Fruit fly (Drosophila melanogaster) whole organism, embryonic: ENCODE measurements around the gene CG14221.
A peak's percentile ranks its signal among the peaks of the same experiment; 100 is the strongest.

ENCODE experiments used
- ATbp ChIP-seq: fragments of 200-800 bp; sonication (Bioruptor generic); optimal IDR thresholded peaks from 2 replicates; lab custom pipeline; 2017; ENCODE audit warnings: missing biosample characterization, mild to moderate bottlenecking, missing genetic modification characterization, missing genetic modification reagents
- Atf6 ChIP-seq: fragments of 200-800 bp; sonication (Bioruptor generic); IDR thresholded peaks from 2 replicates; pipeline ENCODE4 v1.3.6; 2022; ENCODE audit warnings: missing biosample characterization, missing genetic modification characterization
- Bgb ChIP-seq: fragments of 200-800 bp; sonication (Bioruptor generic); IDR thresholded peaks from 2 replicates; pipeline ENCODE4 v1.3.6; 2022; ENCODE audit warnings: missing biosample characterization, missing genetic modification characterization; ENCODE audit not compliant: partially characterized antibody
- Blimp-1 ChIP-seq: fragments of 200-800 bp; sonication (Bioruptor generic); optimal IDR thresholded peaks from 3 replicates; lab custom pipeline; 2018; ENCODE audit warnings: missing biosample characterization, missing genetic modification characterization, mild to moderate bottlenecking, moderate library complexity, missing genetic modification reagents
- CG10543 ChIP-seq: fragments of 200-800 bp; sonication (Bioruptor generic); optimal IDR thresholded peaks from 3 replicates; lab custom pipeline; 2017; ENCODE audit warnings: missing biosample characterization, mild to moderate bottlenecking, missing genetic modification characterization, moderate library complexity
- CG11695 ChIP-seq: fragments of 200-800 bp; sonication (Bioruptor generic); IDR thresholded peaks from 3 replicates; pipeline ENCODE4 v1.3.6; 2022; ENCODE audit warnings: missing biosample characterization, missing genetic modification characterization
- CG14860 ChIP-seq: fragments of 200-800 bp; sonication (Bioruptor generic); IDR thresholded peaks from 3 replicates; pipeline ENCODE4 v1.3.6; 2022; ENCODE audit warnings: missing biosample characterization, missing genetic modification characterization; ENCODE audit not compliant: partially characterized antibody
- CG1529 ChIP-seq: fragments of 200-800 bp; sonication (Bioruptor generic); optimal IDR thresholded peaks from 3 replicates; lab custom pipeline; 2018; ENCODE audit warnings: missing biosample characterization, missing genetic modification characterization
- CG1603 ChIP-seq: fragments of 200-800 bp; sonication (Bioruptor generic); optimal IDR thresholded peaks from 2 replicates; lab custom pipeline; 2019; ENCODE audit warnings: missing biosample characterization, mild to moderate bottlenecking, missing genetic modification characterization, moderate library complexity
- CG1647 ChIP-seq: fragments of 200-800 bp; sonication (Bioruptor generic); optimal IDR thresholded peaks from 3 replicates; lab custom pipeline; 2016; ENCODE audit warnings: missing biosample characterization, missing genetic modification characterization
- CG17361 ChIP-seq: fragments of 200-800 bp; sonication (Bioruptor generic); IDR thresholded peaks from 3 replicates; pipeline ENCODE4 v1.3.6; 2022; ENCODE audit warnings: missing biosample characterization, missing genetic modification characterization
- CG17568 ChIP-seq: fragments of 200-800 bp; sonication (Bioruptor generic); optimal IDR thresholded peaks from 2 replicates; lab custom pipeline; 2018; ENCODE audit warnings: missing biosample characterization, mild to moderate bottlenecking, missing genetic modification characterization, moderate library complexity
- CG18476 ChIP-seq: fragments of 200-800 bp; sonication (Bioruptor generic); optimal IDR thresholded peaks from 2 replicates; lab custom pipeline; 2016; ENCODE audit warnings: missing biosample characterization, mild to moderate bottlenecking, missing genetic modification characterization
- CG18599 ChIP-seq: fragments of 200-800 bp; sonication (Bioruptor generic); optimal IDR thresholded peaks from 3 replicates; lab custom pipeline; 2017; ENCODE audit warnings: missing biosample characterization, missing genetic modification characterization, mild to moderate bottlenecking, moderate library complexity, missing genetic modification reagents
- CG31224 ChIP-seq: fragments of 200-800 bp; sonication (Bioruptor generic); IDR thresholded peaks from 2 replicates; pipeline ENCODE4 v1.3.6; 2022; ENCODE audit warnings: missing biosample characterization, missing genetic modification characterization
- CG34376 ChIP-seq: fragments of 200-800 bp; sonication (Bioruptor generic); optimal IDR thresholded peaks from 2 replicates; lab custom pipeline; 2018; ENCODE audit warnings: missing biosample characterization, mild to moderate bottlenecking, missing genetic modification characterization
- CG6175 ChIP-seq: fragments of 200-800 bp; sonication (Bioruptor generic); IDR thresholded peaks from 3 replicates; pipeline ENCODE4 v1.3.6; 2022; ENCODE audit warnings: missing biosample characterization, missing genetic modification characterization
- CG6854 ChIP-seq: fragments of 200-800 bp; sonication (Bioruptor generic); optimal IDR thresholded peaks from 3 replicates; lab custom pipeline; 2017; ENCODE audit warnings: missing biosample characterization, mild to moderate bottlenecking, missing genetic modification characterization
- CG7786 ChIP-seq: fragments of 200-800 bp; sonication (Bioruptor generic); optimal IDR thresholded peaks from 2 replicates; lab custom pipeline; 2016; ENCODE audit warnings: missing biosample characterization, missing genetic modification characterization
- CG8924 ChIP-seq: fragments of 200-800 bp; optimal IDR thresholded peaks from 3 replicates; lab custom pipeline; 2019; ENCODE audit warnings: missing biosample characterization, mild to moderate bottlenecking, missing genetic modification characterization, moderate library complexity
- Dad ChIP-seq: fragments of 200-800 bp; sonication (Bioruptor generic); optimal IDR thresholded peaks from 3 replicates; lab custom pipeline; 2016; ENCODE audit warnings: missing biosample characterization, missing genetic modification characterization
- Dfd ChIP-seq, 2 experiments: fragments of >200 bp; optimal IDR thresholded peaks; 2 replicates each; lab custom pipeline; 2017; ENCODE audit warnings: missing biosample characterization in 2 of 2, missing genetic modification characterization in 2 of 2
- Dref ChIP-seq: fragments of 200-800 bp; sonication (Bioruptor generic); IDR thresholded peaks from 2 replicates; pipeline ENCODE4 v1.3.6; 2022; ENCODE audit warnings: missing biosample characterization, missing genetic modification characterization
- Fer1 ChIP-seq: fragments of 200-800 bp; sonication (Bioruptor generic); optimal IDR thresholded peaks from 2 replicates; lab custom pipeline; 2017; ENCODE audit warnings: missing biosample characterization, mild to moderate bottlenecking, missing genetic modification characterization
- HLHmδ ChIP-seq: fragments of 200-800 bp; sonication (Bioruptor generic); optimal IDR thresholded peaks from 2 replicates; lab custom pipeline; 2018; ENCODE audit warnings: missing biosample characterization, mild to moderate bottlenecking, missing genetic modification characterization, moderate library complexity
- Hey ChIP-seq: fragments of 200-800 bp; sonication (Bioruptor generic); optimal IDR thresholded peaks from 3 replicates; lab custom pipeline; 2018; ENCODE audit warnings: missing biosample characterization, mild to moderate bottlenecking, missing genetic modification characterization
- Rfx ChIP-seq: fragments of 200-800 bp; sonication (Bioruptor generic); IDR thresholded peaks from 2 replicates; pipeline ENCODE4 v1.3.6; 2022; ENCODE audit warnings: missing biosample characterization, missing genetic modification characterization
- bbx ChIP-seq: fragments of 200-800 bp; sonication (Bioruptor generic); IDR thresholded peaks from 2 replicates; pipeline ENCODE4 v1.3.6; 2022; ENCODE audit warnings: missing biosample characterization, missing genetic modification characterization; ENCODE audit not compliant: partially characterized antibody
- bigmax ChIP-seq: fragments of 200-800 bp; sonication (Bioruptor generic); optimal IDR thresholded peaks from 2 replicates; lab custom pipeline; 2018; ENCODE audit warnings: missing biosample characterization, mild to moderate bottlenecking, missing genetic modification characterization
- cg ChIP-seq: fragments of 200-800 bp; sonication (Bioruptor generic); optimal IDR thresholded peaks from 3 replicates; lab custom pipeline; 2019; ENCODE audit warnings: missing biosample characterization, mild to moderate bottlenecking, missing genetic modification characterization, moderate library complexity
- crol ChIP-seq: fragments of 200-800 bp; sonication (Bioruptor generic); IDR thresholded peaks from 2 replicates; pipeline ENCODE4 v1.3.6; 2022; ENCODE audit warnings: missing biosample characterization, missing genetic modification characterization
- dan ChIP-seq: fragments of 200-800 bp; sonication (Bioruptor generic); IDR thresholded peaks from 2 replicates; pipeline ENCODE4 v1.3.6; 2022; ENCODE audit warnings: missing biosample characterization, missing genetic modification characterization
- danr ChIP-seq: fragments of 200-800 bp; sonication (Bioruptor generic); IDR thresholded peaks from 2 replicates; pipeline ENCODE4 v1.3.6; 2022; ENCODE audit warnings: missing biosample characterization, missing genetic modification characterization
- dmrt99B ChIP-seq: fragments of 200-800 bp; sonication (Bioruptor generic); optimal IDR thresholded peaks from 2 replicates; lab custom pipeline; 2018; ENCODE audit warnings: missing biosample characterization, mild to moderate bottlenecking, missing genetic modification characterization, moderate library complexity
- dysf ChIP-seq: fragments of 200-800 bp; sonication (Bioruptor generic); IDR thresholded peaks from 3 replicates; pipeline ENCODE4 v1.3.6; 2022; ENCODE audit warnings: missing biosample characterization, missing genetic modification characterization
- ewg ChIP-seq: fragments of 200-800 bp; sonication (Bioruptor generic); optimal IDR thresholded peaks from 3 replicates; lab custom pipeline; 2017; ENCODE audit warnings: mild to moderate bottlenecking, missing biosample characterization, missing genetic modification reagents, missing genetic modification characterization
- exex ChIP-seq: fragments of 200-800 bp; sonication (Bioruptor generic); optimal IDR thresholded peaks from 4 replicates; lab custom pipeline; 2018; ENCODE audit warnings: missing biosample characterization, mild to moderate bottlenecking, missing genetic modification characterization, moderate library complexity
- fu2 ChIP-seq: fragments of 200-800 bp; sonication (Bioruptor generic); optimal IDR thresholded peaks from 2 replicates; lab custom pipeline; 2016; ENCODE audit warnings: missing biosample characterization, missing genetic modification characterization
- her ChIP-seq: fragments of 200-800 bp; sonication (Bioruptor generic); optimal IDR thresholded peaks from 2 replicates; lab custom pipeline; 2016; ENCODE audit warnings: missing biosample characterization, missing genetic modification characterization
- jumu ChIP-seq: fragments of 200-800 bp; sonication (Bioruptor generic); optimal IDR thresholded peaks from 3 replicates; lab custom pipeline; 2016; ENCODE audit warnings: missing biosample characterization, missing genetic modification characterization
- lov ChIP-seq, 2 experiments: fragments of 200-800 bp in 1 of 2; fragments of >200 bp in 1 of 2; sonication (Bioruptor generic) in 1 of 2; IDR thresholded peaks in 1 of 2; optimal IDR thresholded peaks in 1 of 2; 2 replicates in 1 of 2; 3 replicates in 1 of 2; pipeline versions ENCODE4 v1.3.6 to Lab custom; 2017 to 2022; ENCODE audit warnings: missing biosample characterization in 1 of 2, missing genetic modification characterization in 1 of 2
- pfk ChIP-seq: fragments of 200-800 bp; sonication (Bioruptor generic); optimal IDR thresholded peaks from 2 replicates; lab custom pipeline; 2018; ENCODE audit warnings: missing biosample characterization, mild to moderate bottlenecking, missing genetic modification characterization, moderate library complexity
- pros ChIP-seq: fragments of 200-800 bp; sonication (Bioruptor generic); optimal IDR thresholded peaks from 3 replicates; lab custom pipeline; 2019; ENCODE audit warnings: missing biosample characterization, mild to moderate bottlenecking, missing genetic modification characterization, moderate library complexity
- psq ChIP-seq: fragments of 200-800 bp; sonication (Bioruptor generic); optimal IDR thresholded peaks from 2 replicates; lab custom pipeline; 2017; ENCODE audit warnings: missing biosample characterization, missing genetic modification characterization
- ranshi ChIP-seq: fragments of 200-800 bp; sonication (Bioruptor generic); IDR thresholded peaks from 2 replicates; pipeline ENCODE4 v1.3.6; 2022; ENCODE audit warnings: missing biosample characterization, missing genetic modification characterization
- sens ChIP-seq: fragments of 200-800 bp; sonication (Bioruptor generic); peaks from one replicate; lab custom pipeline; 2016; ENCODE audit warnings: missing biosample characterization, missing genetic modification characterization
- seq ChIP-seq: fragments of 200-800 bp; sonication (Bioruptor generic); IDR thresholded peaks from 2 replicates; pipeline ENCODE4 v1.3.6; 2022; ENCODE audit warnings: missing biosample characterization, missing genetic modification characterization
- sug ChIP-seq: fragments of 200-800 bp; optimal IDR thresholded peaks from 2 replicates; lab custom pipeline; 2019; ENCODE audit warnings: missing biosample characterization, mild to moderate bottlenecking, missing genetic modification characterization, moderate library complexity
- tgo ChIP-seq: fragments of 200-800 bp; sonication (Bioruptor generic); IDR thresholded peaks from 3 replicates; pipeline ENCODE4 v1.3.6; 2022; ENCODE audit warnings: missing biosample characterization, missing genetic modification characterization
- twi ChIP-seq: fragments of 200-800 bp; optimal IDR thresholded peaks from 2 replicates; lab custom pipeline; 2019; ENCODE audit warnings: missing biosample characterization, mild to moderate bottlenecking, missing genetic modification characterization, moderate library complexity
- vfl ChIP-seq: fragments of 200-800 bp; sonication (Bioruptor generic); optimal IDR thresholded peaks from 2 replicates; lab custom pipeline; 2016; ENCODE audit warnings: missing biosample characterization, missing genetic modification characterization

The CG14221 gene

DNA sequence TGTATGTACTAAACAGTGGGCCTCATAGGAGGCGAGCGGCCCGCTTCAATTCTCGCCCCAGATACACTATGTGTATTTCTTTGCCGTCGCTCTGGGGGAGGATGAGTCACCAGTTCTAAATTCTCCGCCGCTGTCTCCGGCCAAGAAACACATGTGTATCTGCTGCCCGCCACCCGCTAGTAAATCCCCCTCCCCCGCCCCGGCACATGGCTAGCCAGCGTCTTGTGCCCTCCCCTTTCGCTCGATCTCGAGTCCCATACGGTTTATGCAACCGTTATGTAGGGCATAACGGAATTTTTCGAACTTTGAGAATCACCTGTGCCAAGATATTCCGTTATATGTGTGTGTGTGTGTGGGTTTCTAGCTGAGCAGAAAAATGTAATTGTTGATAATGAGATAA is 15.1 kb downstream of the CG14221 start (continued):
- TF ChIP-seq CG7786 (GFP tag; lab: Kevin White, UChicago), result no peak
- no peak for TF ChIP-seq danr (GFP tag; lab: Robert Waterston, UW)
- no peak for TF ChIP-seq her (GFP tag; lab: Kevin White, UChicago)
- no peak for TF ChIP-seq Blimp-1 (GFP tag; lab: Kevin White, UChicago)
- peak; percentile 68 for TF ChIP-seq sug (tag; lab: Kevin White, UChicago)
- no peak for TF ChIP-seq bigmax (GFP tag; lab: Kevin White, UChicago)
- TF ChIP-seq dysf (GFP tag; lab: Robert Waterston, UW), result no peak
- no peak for TF ChIP-seq ATbp
- TF ChIP-seq HLHmδ, result no peak
- 0 out of 2 replicates have a peak, but pooled peaks have one; percentile 49 for TF ChIP-seq Rfx (GFP tag; lab: Robert Waterston, UW)
- peak; percentile 32 for TF ChIP-seq exex
- no peak for TF ChIP-seq CG1603 (tag; lab: Kevin White, UChicago)
- TF ChIP-seq CG6175 (GFP tag; lab: Robert Waterston, UW), result peak; percentile 51; the same call in 2 of the 3 replicates
- no peak for TF ChIP-seq Dad (GFP tag; lab: Kevin White, UChicago)
- TF ChIP-seq dan (GFP tag; lab: Robert Waterston, UW), result no peak
- TF ChIP-seq sens (GFP tag; lab: Kevin White, UChicago), result no peak
- TF ChIP-seq Dref (GFP tag; lab: Robert Waterston, UW), result 0 out of 2 replicates have a peak, but pooled peaks have one; percentile 15
- TF ChIP-seq seq (GFP tag; lab: Robert Waterston, UW), result no peak
- TF ChIP-seq Bgb (GFP tag; lab: Robert Waterston, UW), result peak; percentile 9; the same call in 1 of the 2 replicates
- TF ChIP-seq Dfd (GFP tag; optimal IDR thresholded peaks at IDR 0.05; lab: Kevin White, UChicago), result no peak
- TF ChIP-seq Fer1 (GFP tag; lab: Kevin White, UChicago), result no peak
- no peak for TF ChIP-seq CG17361 (GFP tag; lab: Robert Waterston, UW)
- no peak for TF ChIP-seq CG14860 (GFP tag; lab: Robert Waterston, UW)
- TF ChIP-seq psq (GFP tag; lab: Kevin White, UChicago), result no peak
- peak; percentile 83 for TF ChIP-seq pros
- TF ChIP-seq dmrt99B (tag; lab: Kevin White, UChicago), result no peak
- no peak for TF ChIP-seq tgo (GFP tag; lab: Robert Waterston, UW)
- TF ChIP-seq Hey (tag; lab: Kevin White, UChicago), result no peak
- no peak for TF ChIP-seq CG1529 (GFP tag; lab: Kevin White, UChicago)
- no peak for TF ChIP-seq CG6854 (GFP tag; lab: Kevin White, UChicago)
- TF ChIP-seq bbx, result 0 out of 2 replicates have a peak, but pooled peaks have one; percentile 20
- no peak for TF ChIP-seq CG11695
- no peak for TF ChIP-seq Atf6
- TF ChIP-seq fu2 (GFP tag; lab: Kevin White, UChicago), result no peak
- TF ChIP-seq ewg (GFP tag; lab: Kevin White, UChicago), result no peak
- TF ChIP-seq pfk, result no peak
- no peak for TF ChIP-seq CG1647 (GFP tag; lab: Kevin White, UChicago)
- peak; percentile 92 for TF ChIP-seq CG10543 (GFP tag; lab: Kevin White, UChicago)
- TF ChIP-seq CG34376 (GFP tag; lab: Kevin White, UChicago), result peak; percentile 0
- no peak for TF ChIP-seq CG8924
- TF ChIP-seq jumu (GFP tag; lab: Kevin White, UChicago), result no peak
- TF ChIP-seq crol, result peak; percentile 96
- TF ChIP-seq CG18476 (GFP tag; lab: Kevin White, UChicago), result no peak
- TF ChIP-seq twi (tag; lab: Kevin White, UChicago), result peak; percentile 91
- no peak for TF ChIP-seq CG18599 (GFP tag; lab: Kevin White, UChicago)
- no peak for TF ChIP-seq vfl (GFP tag; lab: Kevin White, UChicago)
- no peak for TF ChIP-seq lov (optimal IDR thresholded peaks at IDR 0.05; lab: Kevin White, UChicago)
- TF ChIP-seq lov (GFP tag; IDR thresholded peaks at IDR 0.05; lab: Robert Waterston, UW), result no peak
- peak; percentile 23 for TF ChIP-seq cg (GFP tag; lab: Kevin White, UChicago)
- no peak for TF ChIP-seq CG17568 (GFP tag; lab: Kevin White, UChicago)
- TF ChIP-seq ranshi (GFP tag; lab: Robert Waterston, UW), result no peak
- no peak for TF ChIP-seq CG31224
